Worm (Caenorhabditis elegans): ENCODE results near the gene sptf-2.

DNA sequence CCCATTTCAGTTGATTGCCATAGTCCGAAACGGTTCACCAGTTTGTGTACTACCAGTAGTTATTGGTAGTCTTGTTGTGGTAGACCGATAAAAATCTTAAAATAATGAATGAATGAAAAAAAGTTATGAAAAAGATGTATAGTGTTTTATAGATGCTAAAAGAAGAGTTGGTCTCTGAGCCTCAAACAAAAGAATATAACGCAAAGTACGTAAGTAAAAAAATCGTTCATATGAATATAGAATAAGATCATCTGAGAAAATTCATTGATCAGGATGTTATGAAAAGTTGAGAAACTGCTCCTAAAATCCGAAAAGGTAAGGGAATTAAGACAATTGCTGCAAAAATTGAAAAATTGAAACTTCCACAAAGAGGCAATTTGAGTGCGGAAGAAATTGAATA, 7.7 kb upstream of the sptf-2 start, which contains the start of gene chhy-1:
- TF ChIP-seq nhr-77 (tag; optimal IDR thresholded peaks at IDR 0.05) (no peak), unc-62 (GFP tag; optimal IDR thresholded peaks at IDR 0.05) (no peak), mab-9 (GFP tag; IDR thresholded peaks at IDR 0.05) (no peak), zag-1 (tag; optimal IDR thresholded peaks at IDR 0.05) (no peak), lin-15B (tag; optimal IDR thresholded peaks at IDR 0.05) (no peak), fkh-10 (GFP tag; optimal IDR thresholded peaks at IDR 0.05) (no peak), nhr-71 (tag; optimal IDR thresholded peaks at IDR 0.05) (no peak), aly-2 (tag; optimal IDR thresholded peaks at IDR 0.05) (no peak), tbx-2 (tag; optimal IDR thresholded peaks at IDR 0.05) (no peak), nhr-85 (tag) (no peak), ztf-11 (tag; optimal IDR thresholded peaks at IDR 0.05) (no peak), efl-3 (GFP tag; optimal IDR thresholded peaks at IDR 0.05) (no peak)

All from whole organism, L1 larva.